Fruit fly (Drosophila melanogaster) whole organism, pupa: ENCODE measurements around the gene Taf9.
"Not testable (repeated sequence)": the region's sequence is repeated elsewhere in the genome, so short reads cannot be mapped to it uniquely, and the experiment has no call there.

Source experiments
- CG10348 ChIP-seq: fragments of 200-800 bp; sonication (Bioruptor generic); IDR thresholded peaks from 2 replicates; pipeline ENCODE4 v1.3.6; 2022; ENCODE audit warnings: missing biosample characterization, missing genetic modification characterization
- CG12605 ChIP-seq: fragments of 200-800 bp; sonication (Bioruptor generic); IDR thresholded peaks from 2 replicates; pipeline ENCODE4 v1.3.6; 2022; ENCODE audit warnings: missing biosample characterization, missing genetic modification characterization
- CG13204 ChIP-seq: fragments of 200-800 bp; sonication (Bioruptor generic); optimal IDR thresholded peaks from 2 replicates; lab custom pipeline; 2018; ENCODE audit warnings: missing biosample characterization, mild to moderate bottlenecking, missing genetic modification characterization, moderate library complexity
- CG14655 ChIP-seq: fragments of 200-800 bp; sonication (Bioruptor generic); optimal IDR thresholded peaks from 3 replicates; lab custom pipeline; 2017; ENCODE audit warnings: mild to moderate bottlenecking, missing biosample characterization, missing genetic modification reagents, missing genetic modification characterization
- CG15710 ChIP-seq: fragments of 200-800 bp; sonication (Bioruptor generic); optimal IDR thresholded peaks from 2 replicates; lab custom pipeline; 2018; ENCODE audit warnings: missing biosample characterization, mild to moderate bottlenecking, missing genetic modification characterization, moderate library complexity
- CG17806 ChIP-seq: fragments of 200-800 bp; sonication (Bioruptor generic); optimal IDR thresholded peaks from 2 replicates; lab custom pipeline; 2018; ENCODE audit warnings: missing biosample characterization, mild to moderate bottlenecking, missing genetic modification characterization, moderate library complexity
- CG32121 ChIP-seq: fragments of 200-800 bp; sonication (Bioruptor generic); IDR thresholded peaks from 2 replicates; pipeline ENCODE4 v1.3.6; 2022; ENCODE audit warnings: missing biosample characterization, missing genetic modification characterization
- CG34367 ChIP-seq: fragments of 200-800 bp; sonication (Bioruptor generic); optimal IDR thresholded peaks from 2 replicates; lab custom pipeline; 2018; ENCODE audit warnings: missing biosample characterization, mild to moderate bottlenecking, missing genetic modification characterization
- CG4496 ChIP-seq: fragments of 200-800 bp; sonication (Bioruptor generic); IDR thresholded peaks from 3 replicates; pipeline ENCODE4 v1.3.6; 2022; ENCODE audit warnings: missing biosample characterization, missing genetic modification characterization
- CG8159 ChIP-seq: fragments of 200-800 bp; sonication (Bioruptor generic); optimal IDR thresholded peaks from 3 replicates; lab custom pipeline; 2018; ENCODE audit warnings: missing biosample characterization, mild to moderate bottlenecking, missing genetic modification characterization, moderate library complexity
- CG8301 ChIP-seq: fragments of 200-800 bp; sonication (Bioruptor generic); optimal IDR thresholded peaks from 2 replicates; lab custom pipeline; 2018; ENCODE audit warnings: missing biosample characterization, mild to moderate bottlenecking, missing genetic modification characterization
- CG9948 ChIP-seq: fragments of 200-800 bp; sonication (Bioruptor generic); optimal IDR thresholded peaks from 2 replicates; lab custom pipeline; 2018; ENCODE audit warnings: missing biosample characterization, mild to moderate bottlenecking, missing genetic modification characterization, moderate library complexity
- D1 ChIP-seq: fragments of 200-800 bp; sonication (Bioruptor generic); optimal IDR thresholded peaks from 2 replicates; lab custom pipeline; 2018; ENCODE audit warnings: missing biosample characterization, mild to moderate bottlenecking, missing genetic modification characterization, moderate library complexity
- EcR ChIP-seq: fragments of 200-800 bp; sonication (Bioruptor generic); optimal IDR thresholded peaks from 3 replicates; lab custom pipeline; 2019; ENCODE audit warnings: missing biosample characterization, missing genetic modification characterization, mild to moderate bottlenecking, moderate library complexity, missing genetic modification reagents
- Ets98B ChIP-seq: fragments of 200-800 bp; sonication (Bioruptor generic); IDR thresholded peaks from 2 replicates; pipeline ENCODE4 v1.3.6; 2022; ENCODE audit warnings: missing biosample characterization, missing genetic modification characterization
- Pif1A ChIP-seq: fragments of 200-800 bp; sonication (Bioruptor generic); optimal IDR thresholded peaks from 3 replicates; lab custom pipeline; 2016; ENCODE audit warnings: missing biosample characterization, missing genetic modification characterization
- Pif1B ChIP-seq: fragments of 200-800 bp; sonication (Bioruptor generic); optimal IDR thresholded peaks from 3 replicates; lab custom pipeline; 2016; ENCODE audit warnings: missing biosample characterization, missing genetic modification characterization
- Snoo ChIP-seq: fragments of 200-800 bp; sonication (Bioruptor generic); optimal IDR thresholded peaks from 3 replicates; lab custom pipeline; 2017; ENCODE audit warnings: missing biosample characterization, mild to moderate bottlenecking, missing genetic modification characterization, inconsistent platforms
- fd96Ca ChIP-seq: fragments of 200-800 bp; sonication (Bioruptor generic); IDR thresholded peaks from 3 replicates; pipeline ENCODE4 v1.3.6; 2022; ENCODE audit warnings: missing biosample characterization, missing genetic modification characterization
- gl ChIP-seq: fragments of 200-800 bp; sonication (Bioruptor generic); optimal IDR thresholded peaks from 2 replicates; lab custom pipeline; 2018; ENCODE audit warnings: missing biosample characterization, mild to moderate bottlenecking, missing genetic modification characterization
- rn ChIP-seq: fragments of 200-800 bp; sonication (Bioruptor generic); IDR thresholded peaks from 2 replicates; pipeline ENCODE4 v1.3.6; 2022; ENCODE audit warnings: missing biosample characterization, missing genetic modification characterization

The Taf9 gene

dm6 chrX:17886449-17887207, 44.7 kb downstream of the Taf9 start:
- TF ChIP-seq CG9948 (tag; lab: Kevin White, UChicago) (peak; percentile 46), CG13204 (GFP tag; lab: Kevin White, UChicago) (peak; percentile 84), gl (tag; lab: Kevin White, UChicago) (peak; percentile 84), CG17806 (peak; percentile 43), CG14655 (GFP tag; lab: Kevin White, UChicago) (peak; percentile 83), CG4496 (GFP tag; lab: Robert Waterston, UW) (peak; percentile 70; the same call in 2 of the 3 replicates), rn (GFP tag; lab: Robert Waterston, UW) (no peak), EcR (GFP tag; lab: Kevin White, UChicago) (peak; percentile 69), Pif1B (peak; percentile 28), D1 (tag; lab: Kevin White, UChicago) (peak; percentile 4), CG32121 (GFP tag; lab: Robert Waterston, UW) (0 out of 2 replicates have a peak, but pooled peaks have one; percentile 26), CG12605 (peak; percentile 62), Snoo (tag; lab: Kevin White, UChicago) (peak; percentile 26), CG8301 (tag; lab: Kevin White, UChicago) (peak; percentile 69), CG34367 (tag; lab: Kevin White, UChicago) (peak; percentile 61), fd96Ca (peak; percentile 62; the same call in 1 of the 3 replicates), CG8159 (tag; lab: Kevin White, UChicago) (peak; percentile 68), Ets98B (GFP tag; lab: Robert Waterston, UW) (no peak), CG10348 (GFP tag; lab: Robert Waterston, UW) (no peak), Pif1A (GFP tag; lab: Kevin White, UChicago) (peak; percentile 57), CG15710 (tag; lab: Kevin White, UChicago) (peak; percentile 61)

- no peak for TF ChIP-seq gl (tag; lab: Kevin White, UChicago)
- no peak for TF ChIP-seq CG17806
- TF ChIP-seq Snoo (tag; lab: Kevin White, UChicago) = no peak
- no peak for TF ChIP-seq Pif1B
- TF ChIP-seq CG10348 (GFP tag; lab: Robert Waterston, UW) = no peak
- TF ChIP-seq CG8159 (tag; lab: Kevin White, UChicago) = no peak
- no peak for TF ChIP-seq EcR (GFP tag; lab: Kevin White, UChicago)
Measured at dm6 chrX:17887208-17887627, 45.3 kb downstream of the Taf9 start, which contains the start of gene mnb. mnb (minus strand) TSS chrX:17887222.

- no peak for TF ChIP-seq CG4496 (GFP tag; lab: Robert Waterston, UW)
- no peak for TF ChIP-seq CG32121 (GFP tag; lab: Robert Waterston, UW)
- no peak for TF ChIP-seq gl (tag; lab: Kevin White, UChicago)
- TF ChIP-seq fd96Ca = no peak
- TF ChIP-seq, all 21 proteins: peak for 0
Measured at dm6 chrX:17887877-17888276, 45.9 kb downstream of the Taf9 start, which contains the start of gene CG6788. CG6788 (plus strand) TSS chrX:17888177.

dm6 chrX:17889247-17889646, 47.3 kb downstream of the Taf9 start, which contains the start of gene Gss1:
Gss1 (plus strand) TSS chrX:17889547.
- not testable (repeated sequence) for TF ChIP-seq rn (GFP tag; lab: Robert Waterston, UW); CG12605; CG15710 (tag; lab: Kevin White, UChicago)
